Fruit fly (Drosophila melanogaster) whole organism, prepupa: Measurements from ENCODE around the gene bip1.

ENCODE experiments used
- Blimp-1 ChIP-seq: fragments of 200-800 bp; sonication (Bioruptor generic); optimal IDR thresholded peaks from 3 replicates; lab custom pipeline; 2017; ENCODE audit warnings: missing biosample characterization, missing genetic modification characterization, mild to moderate bottlenecking, moderate library complexity, missing genetic modification reagents
- CG10631 ChIP-seq: fragments of 200-800 bp; sonication (Bioruptor generic); optimal IDR thresholded peaks from 2 replicates; lab custom pipeline; 2016; ENCODE audit warnings: missing biosample characterization, missing genetic modification characterization
- CG10669 ChIP-seq: fragments of 200-800 bp; sonication (Bioruptor generic); optimal IDR thresholded peaks from 3 replicates; lab custom pipeline; 2018; ENCODE audit warnings: missing biosample characterization, mild to moderate bottlenecking, missing genetic modification characterization, moderate library complexity
- CG11902 ChIP-seq: fragments of 200-800 bp; sonication (Bioruptor generic); optimal IDR thresholded peaks from 3 replicates; lab custom pipeline; 2016; ENCODE audit warnings: missing biosample characterization, missing genetic modification characterization
- CG15336 ChIP-seq: fragments of 200-800 bp; sonication (Bioruptor generic); IDR thresholded peaks from 2 replicates; pipeline ENCODE4 v1.3.6; 2022; ENCODE audit warnings: missing biosample characterization, missing genetic modification characterization
- CG16779 ChIP-seq: fragments of 200-800 bp; sonication (Bioruptor generic); optimal IDR thresholded peaks from 3 replicates; lab custom pipeline; 2017; ENCODE audit warnings: missing biosample characterization, mild to moderate bottlenecking, missing genetic modification characterization
- CG3032 ChIP-seq: fragments of 200-800 bp; optimal IDR thresholded peaks from 2 replicates; lab custom pipeline; 2019; ENCODE audit warnings: missing biosample characterization, mild to moderate bottlenecking, missing genetic modification characterization, moderate library complexity
- CG34406 ChIP-seq: fragments of 200-800 bp; sonication (Bioruptor generic); optimal IDR thresholded peaks from 3 replicates; lab custom pipeline; 2016; ENCODE audit warnings: missing biosample characterization, missing genetic modification characterization
- CG3919 ChIP-seq: fragments of 200-800 bp; sonication (Bioruptor generic); optimal IDR thresholded peaks from 3 replicates; lab custom pipeline; 2016; ENCODE audit warnings: missing biosample characterization, missing genetic modification characterization
- CG4318 ChIP-seq: fragments of 200-800 bp; sonication (Bioruptor generic); optimal IDR thresholded peaks from 3 replicates; lab custom pipeline; 2017; ENCODE audit warnings: missing biosample characterization, mild to moderate bottlenecking, missing genetic modification characterization
- CG6276 ChIP-seq: fragments of 200-800 bp; sonication (Bioruptor generic); optimal IDR thresholded peaks from 2 replicates; lab custom pipeline; 2017; ENCODE audit warnings: missing biosample characterization, mild to moderate bottlenecking, missing genetic modification characterization
- CG6792 ChIP-seq: fragments of 200-800 bp; sonication (Bioruptor generic); optimal IDR thresholded peaks from 3 replicates; lab custom pipeline; 2016; ENCODE audit warnings: missing biosample characterization, missing genetic modification characterization
- CG6854 ChIP-seq: fragments of 200-800 bp; sonication (Bioruptor generic); optimal IDR thresholded peaks from 2 replicates; lab custom pipeline; 2017; ENCODE audit warnings: missing biosample characterization, mild to moderate bottlenecking, missing genetic modification characterization
- CG7368 ChIP-seq: fragments of 200-800 bp; sonication (Bioruptor generic); optimal IDR thresholded peaks from 3 replicates; lab custom pipeline; 2016; ENCODE audit warnings: missing biosample characterization, missing genetic modification characterization
- CG8319 ChIP-seq: fragments of 200-800 bp; sonication (Bioruptor generic); optimal IDR thresholded peaks from 3 replicates; lab custom pipeline; 2016; ENCODE audit warnings: missing biosample characterization, missing genetic modification characterization
- CG8632 ChIP-seq: fragments of 200-800 bp; sonication (Bioruptor generic); optimal IDR thresholded peaks from 3 replicates; lab custom pipeline; 2016; ENCODE audit warnings: missing biosample characterization, missing genetic modification characterization
- CG9139 ChIP-seq: fragments of 200-800 bp; sonication (Bioruptor generic); optimal IDR thresholded peaks from 3 replicates; lab custom pipeline; 2017; ENCODE audit warnings: missing biosample characterization, mild to moderate bottlenecking, missing genetic modification characterization
- Eip78C ChIP-seq: fragments of 200-800 bp; sonication (Bioruptor generic); peaks from one replicate; lab custom pipeline; 2016; ENCODE audit warnings: missing biosample characterization, missing genetic modification characterization
- Eip93F ChIP-seq: fragments of 200-800 bp; sonication (Bioruptor generic); optimal IDR thresholded peaks from 2 replicates; lab custom pipeline; 2016; ENCODE audit warnings: missing biosample characterization, mild to moderate bottlenecking, missing genetic modification characterization
- Ets21C ChIP-seq: fragments of 200-800 bp; sonication (Bioruptor generic); optimal IDR thresholded peaks from 3 replicates; lab custom pipeline; 2016; ENCODE audit warnings: missing biosample characterization, missing genetic modification characterization
- Ets96B ChIP-seq: fragments of 200-800 bp; optimal IDR thresholded peaks from 2 replicates; lab custom pipeline; 2019; ENCODE audit warnings: missing biosample characterization, mild to moderate bottlenecking, missing genetic modification characterization, moderate library complexity
- Gug ChIP-seq: fragments of 200-800 bp; sonication (Bioruptor generic); IDR thresholded peaks from 2 replicates; pipeline ENCODE4 v1.3.6; 2022; ENCODE audit warnings: missing biosample characterization, missing genetic modification characterization
- Hr39 ChIP-seq: fragments of 200-800 bp; sonication (Bioruptor generic); optimal IDR thresholded peaks from 2 replicates; lab custom pipeline; 2016; ENCODE audit warnings: missing biosample characterization, missing genetic modification characterization
- Hr4 ChIP-seq: fragments of 200-800 bp; sonication (Bioruptor generic); optimal IDR thresholded peaks from 3 replicates; lab custom pipeline; 2016; ENCODE audit warnings: missing biosample characterization, missing genetic modification characterization
- Lpt ChIP-seq: fragments of 200-800 bp; sonication (Bioruptor generic); optimal IDR thresholded peaks from 3 replicates; lab custom pipeline; 2016; ENCODE audit warnings: missing biosample characterization, missing genetic modification characterization
- Met ChIP-seq: fragments of 200-800 bp; sonication (Bioruptor generic); optimal IDR thresholded peaks from 3 replicates; lab custom pipeline; 2016; ENCODE audit warnings: missing biosample characterization, missing genetic modification characterization
- Sox102F ChIP-seq: fragments of 200-800 bp; sonication (Bioruptor generic); optimal IDR thresholded peaks from 2 replicates; lab custom pipeline; 2016; ENCODE audit warnings: missing biosample characterization, mild to moderate bottlenecking, missing genetic modification characterization
- acj6 ChIP-seq: fragments of 200-800 bp; sonication (Bioruptor generic); optimal IDR thresholded peaks from 3 replicates; lab custom pipeline; 2016; ENCODE audit warnings: missing biosample characterization, missing genetic modification characterization
- dac ChIP-seq: fragments of 200-800 bp; sonication (Bioruptor generic); optimal IDR thresholded peaks from 2 replicates; lab custom pipeline; 2017; ENCODE audit warnings: missing biosample characterization, mild to moderate bottlenecking, missing genetic modification characterization
- dsx ChIP-seq: fragments of 200-800 bp; optimal IDR thresholded peaks from 3 replicates; lab custom pipeline; 2019; ENCODE audit warnings: missing biosample characterization, mild to moderate bottlenecking, missing genetic modification characterization, moderate library complexity; ENCODE audit not compliant: poor library complexity, severe bottlenecking
- eg ChIP-seq: fragments of 200-800 bp; sonication (Bioruptor generic); IDR thresholded peaks from 3 replicates; pipeline ENCODE4 v1.3.6; 2022; ENCODE audit warnings: missing biosample characterization, missing genetic modification characterization
- fd59A ChIP-seq: fragments of 200-800 bp; sonication (Bioruptor generic); optimal IDR thresholded peaks from 2 replicates; lab custom pipeline; 2017; ENCODE audit warnings: missing biosample characterization, mild to moderate bottlenecking, missing genetic modification characterization, missing genetic modification reagents
- lz ChIP-seq: fragments of 200-800 bp; sonication (Bioruptor generic); optimal IDR thresholded peaks from 3 replicates; lab custom pipeline; 2016; ENCODE audit warnings: missing biosample characterization, missing genetic modification characterization
- net ChIP-seq: fragments of 200-800 bp; sonication (Bioruptor generic); optimal IDR thresholded peaks from 3 replicates; lab custom pipeline; 2016; ENCODE audit warnings: missing biosample characterization, missing genetic modification characterization
- pdm3 ChIP-seq: fragments of 200-800 bp; sonication (Bioruptor generic); optimal IDR thresholded peaks from 3 replicates; lab custom pipeline; 2016; ENCODE audit warnings: missing biosample characterization, missing genetic modification characterization
- salr ChIP-seq, 2 experiments: fragments of 200-800 bp; sonication (Bioruptor generic); optimal IDR thresholded peaks; 3 replicates each; lab custom pipeline; 2016 to 2018; ENCODE audit warnings: missing biosample characterization in 2 of 2, missing genetic modification characterization in 2 of 2, mild to moderate bottlenecking in 1 of 2
- spab ChIP-seq: fragments of 200-800 bp; sonication (Bioruptor generic); optimal IDR thresholded peaks from 2 replicates; lab custom pipeline; 2017; ENCODE audit warnings: missing biosample characterization, mild to moderate bottlenecking, missing genetic modification characterization, missing genetic modification reagents
- ss ChIP-seq, 2 experiments: fragments of 200-800 bp; sonication (Bioruptor generic); optimal IDR thresholded peaks; 2 replicates in 1 of 2; 3 replicates in 1 of 2; lab custom pipeline; 2017 to 2018; ENCODE audit warnings: mild to moderate bottlenecking in 2 of 2, missing biosample characterization in 2 of 2, missing genetic modification characterization in 2 of 2, moderate library complexity in 1 of 2
- svp ChIP-seq: fragments of 200-800 bp; sonication (Bioruptor generic); peaks from one replicate; lab custom pipeline; 2016; ENCODE audit warnings: missing biosample characterization, missing genetic modification characterization
- topi ChIP-seq: fragments of 200-800 bp; sonication (Bioruptor generic); optimal IDR thresholded peaks from 3 replicates; lab custom pipeline; 2016; ENCODE audit warnings: missing biosample characterization, missing genetic modification characterization

The bip1 gene

DNA sequence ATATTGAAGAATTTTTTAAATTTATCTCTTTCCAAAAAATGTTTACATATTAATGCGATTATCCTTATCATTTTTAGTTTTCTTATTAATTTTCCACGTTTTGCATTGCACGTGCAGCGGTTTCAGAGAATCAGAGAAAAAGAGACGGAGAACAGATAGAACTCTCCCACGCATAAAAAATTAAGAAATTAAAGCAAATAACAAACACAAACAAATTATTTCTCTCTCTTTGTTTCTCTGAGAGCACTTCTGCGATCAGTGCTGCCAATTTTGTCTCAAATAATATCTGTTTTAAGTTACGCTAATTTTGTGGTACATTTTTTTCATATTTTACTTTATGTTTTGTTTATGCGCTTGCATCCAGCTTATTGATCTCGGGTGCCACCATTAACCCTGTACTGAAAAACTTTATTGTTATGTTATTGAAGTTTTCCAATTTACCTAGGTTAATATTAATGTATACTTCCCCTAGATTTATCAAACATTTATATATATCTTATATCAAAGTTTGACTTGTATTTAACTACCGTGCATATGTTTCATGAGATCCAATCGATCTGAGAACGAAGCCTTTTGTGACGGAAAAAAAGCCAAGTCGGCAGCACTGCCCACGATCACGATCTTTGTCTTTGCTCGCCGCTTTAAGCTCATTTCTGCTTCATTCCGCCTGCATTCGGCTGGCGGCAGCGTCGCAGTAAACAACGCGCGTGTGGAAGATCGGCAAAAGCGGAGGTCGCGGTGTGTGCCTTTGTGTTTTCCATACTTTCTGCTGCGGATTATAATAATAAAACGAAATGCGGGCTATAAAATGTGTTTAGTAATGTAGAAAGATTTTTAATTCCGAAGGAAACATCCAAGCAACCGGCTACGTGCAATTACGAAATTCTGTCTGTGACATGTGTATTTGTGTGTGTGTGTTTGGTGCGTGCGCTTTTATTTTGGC lies 5.0 kb upstream of the bip1 start, which contains the start of gene Sarm (continued):
- TF ChIP-seq spab (GFP tag; lab: Kevin White, UChicago): peak; percentile 32
- TF ChIP-seq ss (GFP tag; optimal IDR thresholded peaks at IDR 0.05; lab: Kevin White, UChicago): peak; percentile 41 to 46
- peak; percentile 47 for TF ChIP-seq CG8632
- TF ChIP-seq Eip78C (GFP tag; lab: Kevin White, UChicago): peak; percentile 24
- peak; percentile 44 for TF ChIP-seq CG3032 (tag; lab: Kevin White, UChicago)
- TF ChIP-seq CG3919 (GFP tag; lab: Kevin White, UChicago): peak; percentile 33
- peak; percentile 63 for TF ChIP-seq pdm3 (GFP tag; lab: Kevin White, UChicago)
- peak; percentile 46 for TF ChIP-seq dsx (GFP tag; lab: Kevin White, UChicago)
- no peak for TF ChIP-seq CG11902
- peak; percentile 41 for TF ChIP-seq Blimp-1 (GFP tag; lab: Kevin White, UChicago)

DNA sequence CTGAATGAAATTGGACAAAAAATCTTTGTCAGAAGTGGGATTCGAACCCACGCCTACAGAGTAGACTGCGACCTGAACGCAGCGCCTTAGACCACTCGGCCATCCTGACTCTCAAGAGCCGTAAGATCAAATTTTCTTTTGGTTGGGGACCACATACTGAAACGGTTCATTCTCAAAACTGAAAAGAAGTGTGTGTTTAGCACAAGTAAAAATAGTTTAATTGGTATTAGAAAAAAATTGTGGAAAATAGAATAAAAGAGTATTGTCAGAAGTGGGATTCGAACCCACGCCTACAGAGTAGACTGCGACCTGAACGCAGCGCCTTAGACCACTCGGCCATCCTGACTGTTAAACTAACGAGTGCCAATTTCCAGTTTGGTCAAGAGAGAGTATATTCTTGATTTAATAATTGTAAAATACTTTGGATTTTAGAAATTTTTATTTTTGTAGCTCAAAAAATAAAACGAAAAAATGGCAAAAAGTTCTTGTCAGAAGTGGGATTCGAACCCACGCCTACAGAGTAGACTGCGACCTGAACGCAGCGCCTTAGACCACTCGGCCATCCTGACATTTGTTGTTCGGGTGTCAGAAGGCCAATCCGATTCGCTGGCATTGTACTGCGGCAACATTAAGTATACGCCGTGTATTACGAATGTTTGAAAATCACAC lies 1.8 kb upstream of the bip1 start:
- TF ChIP-seq ss (GFP tag; optimal IDR thresholded peaks at IDR 0.05; lab: Kevin White, UChicago): peak in 1 of 2 experiments; percentile 22
- TF ChIP-seq CG6276 (GFP tag; lab: Kevin White, UChicago): peak; percentile 37
- TF ChIP-seq CG15336: peak; percentile 19; the same call in 1 of the 2 replicates
- TF ChIP-seq CG6854 (GFP tag; lab: Kevin White, UChicago): peak; percentile 60
- TF ChIP-seq CG16779: peak; percentile 38
- peak; percentile 78 for TF ChIP-seq svp (GFP tag; lab: Kevin White, UChicago)
- TF ChIP-seq eg (GFP tag; lab: Robert Waterston, UW): peak; percentile 46; the same call in 1 of the 3 replicates
- peak; percentile 68 for TF ChIP-seq Eip78C (GFP tag; lab: Kevin White, UChicago)
- TF ChIP-seq Eip93F (GFP tag; lab: Kevin White, UChicago): peak; percentile 33
- TF ChIP-seq, all 60 proteins: peak for 9; not testable (repeated sequence) for 51

- no peak for TF ChIP-seq CG34406 (GFP tag; lab: Kevin White, UChicago)
- TF ChIP-seq CG9139 (GFP tag; lab: Kevin White, UChicago): no peak
- TF ChIP-seq Ets21C: no peak
- TF ChIP-seq pdm3 (GFP tag; lab: Kevin White, UChicago): no peak
- no peak for TF ChIP-seq Hr39 (GFP tag; lab: Kevin White, UChicago)
- TF ChIP-seq CG6854 (GFP tag; lab: Kevin White, UChicago): no peak
- no peak for TF ChIP-seq Eip93F (GFP tag; lab: Kevin White, UChicago)
- TF ChIP-seq net (GFP tag; lab: Kevin White, UChicago): no peak
- no peak for TF ChIP-seq Ets96B (tag; lab: Kevin White, UChicago)
- TF ChIP-seq spab (GFP tag; lab: Kevin White, UChicago): no peak
Measured at dm6 chr3L:8059627-8060166, 1.2 kb upstream of the bip1 start.

- TF ChIP-seq Hr39 (GFP tag; lab: Kevin White, UChicago) (no peak), dac (GFP tag; lab: Kevin White, UChicago) (no peak), CG6792 (no peak), CG34406 (GFP tag; lab: Kevin White, UChicago) (no peak), CG7368 (GFP tag; lab: Kevin White, UChicago) (no peak), CG10631 (GFP tag; lab: Kevin White, UChicago) (no peak), lz (no peak), CG4318 (no peak), topi (peak; percentile 1), Sox102F (GFP tag; lab: Kevin White, UChicago) (peak; percentile 32), CG10669 (GFP tag; lab: Kevin White, UChicago) (no peak), acj6 (GFP tag; lab: Kevin White, UChicago) (peak; percentile 23), CG8319 (no peak), fd59A (no peak), Eip78C (GFP tag; lab: Kevin White, UChicago) (no peak), CG6276 (GFP tag; lab: Kevin White, UChicago) (no peak), CG6854 (GFP tag; lab: Kevin White, UChicago) (no peak), eg (GFP tag; lab: Robert Waterston, UW) (no peak), pdm3 (GFP tag; lab: Kevin White, UChicago) (peak; percentile 17), Met (GFP tag; lab: Kevin White, UChicago) (peak; percentile 45), CG16779 (no peak), Gug (GFP tag; lab: Robert Waterston, UW) (no peak), Hr4 (GFP tag; lab: Kevin White, UChicago) (no peak), CG11902 (no peak), ss (GFP tag; optimal IDR thresholded peaks at IDR 0.05; lab: Kevin White, UChicago) (no peak), salr (GFP tag; optimal IDR thresholded peaks at IDR 0.05; lab: Kevin White, UChicago) (no peak), Lpt (GFP tag; lab: Kevin White, UChicago) (no peak)
Measured at dm6 chr3L:8057823-8058189, 707 bp downstream of the bip1 start.
